Fruit fly (Drosophila melanogaster): ENCODE measurements around the gene Hsp60A.

The Hsp60A gene

dm6 chrX:11148272-11148835 lies 40.1 kb downstream of the Hsp60A start, which contains the start of gene Ran (continued):
- TF ChIP-seq CG13424 (tag; optimal IDR thresholded peaks at IDR 0.05) (no peak), NfI (GFP tag; optimal IDR thresholded peaks at IDR 0.05) (no peak), CG4404 (GFP tag; IDR thresholded peaks at IDR 0.05) (no peak), ci (GFP tag; IDR thresholded peaks at IDR 0.05) (no peak)

DNA sequence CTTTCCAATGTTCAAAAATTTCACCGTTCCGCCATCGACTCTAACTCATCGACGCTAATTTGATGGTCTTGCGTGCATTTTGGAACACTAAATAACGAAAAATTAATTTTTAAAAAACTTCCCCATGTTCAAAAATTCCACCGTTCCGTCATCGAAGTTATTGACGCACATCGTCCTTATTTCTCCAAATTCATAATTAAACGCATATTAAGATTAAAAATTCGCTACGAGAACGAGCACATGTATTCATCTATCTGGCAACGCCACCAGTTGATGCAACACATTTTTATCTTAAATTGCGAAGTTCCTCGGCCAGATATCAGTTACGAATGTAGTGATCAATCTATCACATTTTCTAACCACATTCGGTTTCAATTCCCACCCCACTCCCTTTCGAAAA lies 40.9 kb downstream of the Hsp60A start, which contains the start of gene Lint-1:
Gene Lint-1, plus strand, starts transcription at position 123 of the 400 bp plus-strand sequence.
- TF ChIP-seq D (optimal IDR thresholded peaks at IDR 0.05) = no peak
- no peak for TF ChIP-seq D (GFP tag; optimal IDR thresholded peaks at IDR 0.05)
- TF ChIP-seq CG4820 (GFP tag; optimal IDR thresholded peaks at IDR 0.05) = no peak
- no peak for TF ChIP-seq abd-A (tag; optimal IDR thresholded peaks at IDR 0.05)
- no peak for TF ChIP-seq bowl (GFP tag; IDR thresholded peaks at IDR 0.05)
- no peak for TF ChIP-seq E2f1 (GFP tag; IDR thresholded peaks at IDR 0.05)
- TF ChIP-seq Nf-YA (GFP tag; IDR thresholded peaks at IDR 0.05) = no peak
- peak; percentile 41; the same call in 1 of the 2 replicates for TF ChIP-seq Ptx1 (GFP tag; IDR thresholded peaks at IDR 0.05)
- TF ChIP-seq Hmr (GFP tag; optimal IDR thresholded peaks at IDR 0.05) = peak; percentile 6
- peak; percentile 11 for TF ChIP-seq Mad (GFP tag; optimal IDR thresholded peaks at IDR 0.05)
- no peak for TF ChIP-seq CG17186 (GFP tag; optimal IDR thresholded peaks at IDR 0.05)
- TF ChIP-seq dan (GFP tag; IDR thresholded peaks at IDR 0.05) = no peak
- TF ChIP-seq HLH4C (GFP tag; IDR thresholded peaks at IDR 0.05; ENCODE audit: partially characterized antibody) = no peak
- peak; percentile 65 for TF ChIP-seq CG4617 (GFP tag; optimal IDR thresholded peaks at IDR 0.05; ENCODE audit: borderline replicate concordance)
- no peak for TF ChIP-seq NC2α (GFP tag; optimal IDR thresholded peaks at IDR 0.05)
- peak; percentile 26 for TF ChIP-seq shn (GFP tag; optimal IDR thresholded peaks at IDR 0.05)
- peak; percentile 7 for TF ChIP-seq NfI (GFP tag; optimal IDR thresholded peaks at IDR 0.05)
- TF ChIP-seq unc-4 (GFP tag; IDR thresholded peaks at IDR 0.05; ENCODE audit: partially characterized antibody) = no peak
- peak; percentile 23 for TF ChIP-seq CG13624 (GFP tag; optimal IDR thresholded peaks at IDR 0.05)
- TF ChIP-seq Max (GFP tag; optimal IDR thresholded peaks at IDR 0.05) = peak; percentile 35
- TF ChIP-seq CG2120 (GFP tag; optimal IDR thresholded peaks at IDR 0.05) = peak; percentile 51
- no peak for TF ChIP-seq CG8290 (GFP tag; optimal IDR thresholded peaks at IDR 0.05)
- TF ChIP-seq CG8290 (tag; optimal IDR thresholded peaks at IDR 0.05) = peak in 1 of 2 experiments; percentile 59
- no peak for TF ChIP-seq CG6689 (GFP tag; IDR thresholded peaks at IDR 0.05)
- peak; percentile 10 for TF ChIP-seq ind (GFP tag; optimal IDR thresholded peaks at IDR 0.05)
- TF ChIP-seq MESR4 (GFP tag; optimal IDR thresholded peaks at IDR 0.05) = no peak
- peak; percentile 41; the same call in 1 of the 2 replicates for TF ChIP-seq CG9932 (GFP tag; IDR thresholded peaks at IDR 0.05)
- TF ChIP-seq Trl (optimal IDR thresholded peaks at IDR 0.05) = no peak
- peak; percentile 1 for TF ChIP-seq Trl (GFP tag; optimal IDR thresholded peaks at IDR 0.05)
- peak; percentile 37 for TF ChIP-seq Scr (GFP tag; IDR thresholded peaks at IDR 0.05; ENCODE audit: partially characterized antibody)
- TF ChIP-seq CG17802 (tag; optimal IDR thresholded peaks at IDR 0.05) = no peak
- peak; percentile 38 for TF ChIP-seq gem (tag; optimal IDR thresholded peaks at IDR 0.05)
- no peak for TF ChIP-seq salm (tag; optimal IDR thresholded peaks at IDR 0.05)
- TF ChIP-seq wek (GFP tag; optimal IDR thresholded peaks at IDR 0.05) = no peak
- TF ChIP-seq Ets97D (GFP tag; optimal IDR thresholded peaks at IDR 0.05) = peak; percentile 15
- peak; percentile 33 for TF ChIP-seq Sry-δ (GFP tag; optimal IDR thresholded peaks at IDR 0.05)
- TF ChIP-seq CG12769 (tag; optimal IDR thresholded peaks at IDR 0.05) = peak; percentile 0
- no peak for TF ChIP-seq tin (GFP tag; optimal IDR thresholded peaks at IDR 0.05)
- peak; percentile 23 for TF ChIP-seq HLH54F (GFP tag; optimal IDR thresholded peaks at IDR 0.05)
- peak; percentile 23 for TF ChIP-seq CG7786 (GFP tag; optimal IDR thresholded peaks at IDR 0.05)
- peak; percentile 68 for TF ChIP-seq CG30020 (tag; optimal IDR thresholded peaks at IDR 0.05)
- TF ChIP-seq CG33213 (GFP tag; optimal IDR thresholded peaks at IDR 0.05) = no peak
- peak; percentile 26; the same call in 1 of the 3 replicates for TF ChIP-seq zfh1 (GFP tag; IDR thresholded peaks at IDR 0.05)
- TF ChIP-seq CG1792 (GFP tag; optimal IDR thresholded peaks at IDR 0.05) = no peak
- TF ChIP-seq gt (GFP tag; IDR thresholded peaks at IDR 0.05) = no peak
- no peak for TF ChIP-seq CG15601 (tag; optimal IDR thresholded peaks at IDR 0.05)
- TF ChIP-seq CG7839 (tag; optimal IDR thresholded peaks at IDR 0.05) = no peak
